Worm (Caenorhabditis elegans): Measurements from ENCODE around the gene T13F3.4.

DNA sequence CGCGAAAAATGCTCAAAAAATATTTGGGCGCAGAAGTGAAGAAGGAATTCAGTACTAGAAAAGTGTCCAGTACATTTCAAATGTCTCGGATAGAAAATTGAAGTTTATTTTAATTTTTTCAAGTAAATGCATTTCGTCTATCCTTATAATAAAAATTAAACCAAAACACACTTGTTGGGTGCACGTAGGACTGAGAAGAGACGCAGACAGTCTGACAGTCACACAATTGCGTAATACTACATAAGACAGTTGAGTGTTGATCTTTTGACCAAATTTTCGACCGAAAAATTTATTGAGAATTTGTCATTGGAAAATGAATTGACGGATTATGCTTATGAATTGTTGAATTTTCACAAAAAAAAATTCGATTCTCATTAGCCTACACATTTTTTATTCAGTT, 43.1 kb upstream of the T13F3.4 start, which contains the start of gene oac-7:
- TF ChIP-seq mbf-1 (tag; optimal IDR thresholded peaks at IDR 0.05) = no peak
- no peak for TF ChIP-seq elt-3 (tag; optimal IDR thresholded peaks at IDR 0.05)
- TF ChIP-seq fos-1 (tag; optimal IDR thresholded peaks at IDR 0.05) = peak; percentile 43

Data from whole organism, L2 larva.